Worm (Caenorhabditis elegans) whole organism, young adult: ENCODE results near the gene T10D4.19.

Experiments
- Y67H2A.10 ChIP-seq: fragments of 200-800 bp; sonication (Bioruptor generic); conservative IDR thresholded peaks from 2 replicates; pipeline ENCODE4 v1.3.6; 2022; ENCODE audit warnings: missing genetic modification reagents, missing genetic modification characterization, missing compliant biosample characterization
- ceh-27 ChIP-seq: fragments of 200-800 bp; sonication (Bioruptor generic); optimal IDR thresholded peaks from 2 replicates; lab custom pipeline; 2018; ENCODE audit warnings: mild to moderate bottlenecking, missing genetic modification characterization, moderate library complexity, missing compliant biosample characterization
- ceh-58 ChIP-seq: fragments of 200-800 bp; sonication (Bioruptor generic); IDR thresholded peaks from 2 replicates; pipeline ENCODE4 v1.3.6; 2022; ENCODE audit warnings: missing genetic modification characterization, missing compliant biosample characterization
- ceh-79 ChIP-seq: sonication (generic microtip); optimal IDR thresholded peaks from 2 replicates; lab custom pipeline; 2017; ENCODE audit warnings: mild to moderate bottlenecking, missing genetic modification characterization, missing compliant biosample characterization
- lin-35 ChIP-seq, 3 experiments: fragments of 150-350 bp in 2 of 3; sonication (generic microtip) in 1 of 3; optimal IDR thresholded peaks; 2 replicates each; lab custom pipeline; 2014 to 2018; ENCODE audit warnings: missing biosample characterization in 3 of 3, missing genetic modification characterization in 3 of 3, missing genetic modification reagents in 3 of 3
- nhr-179 ChIP-seq: sonication (generic microtip); optimal IDR thresholded peaks from 2 replicates; lab custom pipeline; 2016; ENCODE audit warnings: mild to moderate bottlenecking, missing genetic modification characterization, missing compliant biosample characterization
- snpc-4 ChIP-seq, 5 experiments: fragments of 150-350 bp in 1 of 5; sonication (generic microtip) in 4 of 5; optimal IDR thresholded peaks; 2 replicates each; lab custom pipeline; 2014 to 2018; ENCODE audit warnings: missing genetic modification characterization in 5 of 5, missing biosample characterization in 3 of 5, antibody characterized with exemption in 2 of 5, mild to moderate bottlenecking in 2 of 5, missing compliant biosample characterization in 2 of 5, missing genotype in 2 of 5, moderate library complexity in 2 of 5, missing genetic modification reagents in 1 of 5
- ztf-18 ChIP-seq: sonication (generic microtip); optimal IDR thresholded peaks from 2 replicates; lab custom pipeline; 2016; ENCODE audit warnings: missing genotype, mild to moderate bottlenecking, missing genetic modification characterization, missing compliant biosample characterization
- ztf-22 ChIP-seq: fragments of 200-800 bp; sonication (Bioruptor generic); optimal IDR thresholded peaks from 2 replicates; lab custom pipeline; 2018; ENCODE audit warnings: mild to moderate bottlenecking, missing genetic modification characterization, moderate library complexity, missing compliant biosample characterization
- ztf-25 ChIP-seq: fragments of 200-800 bp; sonication (Bioruptor generic); IDR thresholded peaks from 2 replicates; pipeline ENCODE4 v1.3.6; 2022; ENCODE audit warnings: missing genetic modification reagents, missing genetic modification characterization, missing compliant biosample characterization

DNA sequence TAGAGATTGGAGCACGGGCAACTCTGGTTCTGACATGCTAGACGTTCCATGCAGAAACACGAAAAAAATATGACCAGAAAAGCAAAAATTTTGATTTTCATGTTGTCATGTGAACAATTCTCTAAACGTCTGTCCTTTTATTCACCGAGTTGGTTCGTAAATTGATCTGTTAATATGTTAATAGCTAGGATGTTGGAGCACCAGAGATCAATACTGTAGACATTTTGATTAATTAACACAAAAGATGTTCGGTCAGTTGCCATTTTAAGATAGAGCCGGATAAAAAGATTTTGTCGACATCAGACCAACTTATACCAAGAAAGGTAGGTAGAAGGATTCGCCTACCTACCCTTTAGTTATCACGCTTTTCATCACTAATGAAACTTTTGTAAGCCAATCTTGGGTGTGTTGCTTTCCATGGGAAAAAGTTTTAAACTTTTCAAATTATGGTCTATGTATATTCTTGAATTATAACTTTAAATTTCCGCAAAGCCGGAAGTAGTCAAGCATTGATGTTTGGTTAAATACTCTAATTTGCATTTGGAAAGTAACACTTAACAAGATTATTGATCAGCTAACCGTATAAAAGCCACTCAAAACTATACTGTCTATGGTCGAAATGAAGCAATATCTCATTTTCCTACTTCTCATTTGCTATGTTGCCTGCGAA lies 2.1 kb upstream of the T10D4.19 start, which contains the start of the genes T10D4.11 and T10D4.1:
- no peak for TF ChIP-seq snpc-4 (GFP tag; optimal IDR thresholded peaks at IDR 0.05; lab: Kevin White, UChicago)
- TF ChIP-seq snpc-4 (tag; optimal IDR thresholded peaks at IDR 0.05; lab: Kevin White, UChicago): no peak
- TF ChIP-seq lin-35 (GFP tag; optimal IDR thresholded peaks at IDR 0.05; lab: Kevin White, UChicago): no peak
- no peak for TF ChIP-seq ztf-18 (tag; lab: Kevin White, UChicago)
- TF ChIP-seq ztf-25: no peak
- no peak for TF ChIP-seq ceh-79 (tag; lab: Kevin White, UChicago)
- no peak for TF ChIP-seq ztf-22 (GFP tag; lab: Kevin White, UChicago)
- no peak for TF ChIP-seq Y67H2A.10 (GFP tag; lab: Robert Waterston, UW)
- TF ChIP-seq ceh-27 (GFP tag; lab: Kevin White, UChicago): no peak
- no peak for TF ChIP-seq ceh-58 (GFP tag; lab: Robert Waterston, UW)
- TF ChIP-seq nhr-179 (tag; lab: Kevin White, UChicago): no peak
